Worm (Caenorhabditis elegans) whole organism, L4 larva: ENCODE data around the gene F19G12.3.

Experiments
- aly-2 ChIP-seq: sonication (generic microtip); optimal IDR thresholded peaks from 2 replicates; lab custom pipeline; 2018; ENCODE audit warnings: missing biosample characterization, missing genetic modification characterization
- ama-1 ChIP-seq: fragments of 150-350 bp; optimal IDR thresholded peaks from 2 replicates; lab custom pipeline; 2014; ENCODE audit warnings: inconsistent platforms, mixed read lengths
- ceh-82 ChIP-seq: sonication (generic microtip); optimal IDR thresholded peaks from 2 replicates; lab custom pipeline; 2017; ENCODE audit warnings: missing biosample characterization, missing genetic modification characterization
- hlh-30 ChIP-seq: sonication (generic microtip); optimal IDR thresholded peaks from 2 replicates; lab custom pipeline; 2017; ENCODE audit warnings: antibody characterized with exemption, mild to moderate bottlenecking, missing genetic modification characterization, missing compliant biosample characterization; ENCODE audit not compliant: insufficient read depth
- mdl-1 ChIP-seq, 2 experiments: fragments of 150-350 bp in 1 of 2; sonication (generic microtip) in 1 of 2; optimal IDR thresholded peaks; 2 replicates each; lab custom pipeline; 2014 to 2017; ENCODE audit warnings: missing biosample characterization in 2 of 2, missing genetic modification characterization in 2 of 2
- mdt-29 ChIP-seq: fragments of 200-800 bp; sonication (Bioruptor generic); IDR thresholded peaks from 2 replicates; pipeline ENCODE4 v1.3.6; 2022; ENCODE audit warnings: missing genetic modification reagents, missing genetic modification characterization, missing compliant biosample characterization
- nhr-111 ChIP-seq: fragments of 200-800 bp; sonication (Bioruptor generic); optimal IDR thresholded peaks from 2 replicates; lab custom pipeline; 2018; ENCODE audit warnings: mild to moderate bottlenecking, missing genetic modification characterization, missing compliant biosample characterization
- nhr-25 ChIP-seq: sonication (generic microtip); optimal IDR thresholded peaks from 2 replicates; lab custom pipeline; 2017; ENCODE audit warnings: missing genetic modification characterization, mild to moderate bottlenecking, missing compliant biosample characterization, antibody characterized with exemption, moderate library complexity, borderline replicate concordance; ENCODE audit not compliant: insufficient read depth
- nhr-42 ChIP-seq: fragments of 200-800 bp; sonication (Bioruptor generic); IDR thresholded peaks from 2 replicates; pipeline ENCODE4 v1.3.6; 2022; ENCODE audit warnings: missing genetic modification characterization, missing compliant biosample characterization
- nhr-76 ChIP-seq: fragments of 150-350 bp; optimal IDR thresholded peaks from 2 replicates; lab custom pipeline; 2014; ENCODE audit warnings: missing biosample characterization, missing genetic modification characterization
- pqm-1 ChIP-seq: sonication (generic microtip); optimal IDR thresholded peaks from 2 replicates; lab custom pipeline; 2017; ENCODE audit warnings: missing biosample characterization, missing genetic modification characterization
- unc-39 ChIP-seq: sonication (generic microtip); optimal IDR thresholded peaks from 2 replicates; lab custom pipeline; 2017; ENCODE audit warnings: missing biosample characterization, missing genetic modification characterization
- vab-7 ChIP-seq: fragments of 200-800 bp; sonication (Bioruptor generic); IDR thresholded peaks from 2 replicates; pipeline ENCODE4 v1.3.6; 2022; ENCODE audit warnings: missing genetic modification reagents, missing genetic modification characterization, missing compliant biosample characterization

- TF ChIP-seq unc-39 (tag; lab: Kevin White, UChicago) (no peak), nhr-76 (tag; lab: Kevin White, UChicago) (no peak), pqm-1 (no peak), ceh-82 (tag; lab: Kevin White, UChicago) (no peak), nhr-42 (GFP tag; lab: Robert Waterston, UW) (no peak), mdt-29 (GFP tag; lab: Robert Waterston, UW) (no peak), ama-1 (no peak), mdl-1 (tag; optimal IDR thresholded peaks at IDR 0.05; lab: Kevin White, UChicago) (no peak), hlh-30 (tag; lab: Kevin White, UChicago) (no peak), vab-7 (GFP tag; lab: Robert Waterston, UW) (no peak), nhr-111 (GFP tag; lab: Kevin White, UChicago) (no peak), nhr-25 (tag; lab: Kevin White, UChicago) (no peak), aly-2 (no peak)
These were observed at the start of gene F19G12.3 for ce11 chrX:1424509-1424908.
